Worm (Caenorhabditis elegans) whole organism, mixed stage, embryonic: ENCODE data around the gene Y4C6B.3.

Experiments
- elt-3 ChIP-seq: fragments of 150-350 bp; optimal IDR thresholded peaks from 2 replicates; lab custom pipeline; 2014; ENCODE audit warnings: missing biosample characterization, missing genetic modification characterization
- lsy-2 ChIP-seq: fragments of 150-350 bp; optimal IDR thresholded peaks from 2 replicates; lab custom pipeline; 2014; ENCODE audit warnings: missing biosample characterization, missing genetic modification characterization
- nhr-76 ChIP-seq: sonication (generic microtip); optimal IDR thresholded peaks from 2 replicates; lab custom pipeline; 2017; ENCODE audit warnings: missing biosample characterization, missing genetic modification characterization
- snpc-4 ChIP-seq: fragments of 150-350 bp; optimal IDR thresholded peaks from 2 replicates; lab custom pipeline; 2014; ENCODE audit warnings: missing biosample characterization, missing genetic modification characterization
- unc-62 ChIP-seq: fragments of 150-350 bp; optimal IDR thresholded peaks from 2 replicates; lab custom pipeline; 2014; ENCODE audit warnings: missing biosample characterization, missing genetic modification reagents, missing genetic modification characterization

- TF ChIP-seq elt-3 (tag; lab: Kevin White, UChicago) (no peak), lsy-2 (tag; lab: Kevin White, UChicago) (no peak), nhr-76 (tag; lab: Kevin White, UChicago) (no peak), snpc-4 (tag; lab: Kevin White, UChicago) (no peak), unc-62 (GFP tag; lab: Kevin White, UChicago) (no peak)
Observed at ce11 chrIV:5353364-5353763, 21.1 kb downstream of the Y4C6B.3 start, which contains the start of gene Y4C6B.7.
